Fruit fly (Drosophila melanogaster) whole organism, prepupa: Measurements from ENCODE around the gene LeuRS.

Source experiments
- Blimp-1 ChIP-seq: fragments of 200-800 bp; sonication (Bioruptor generic); optimal IDR thresholded peaks from 3 replicates; lab custom pipeline; 2017; ENCODE audit warnings: missing biosample characterization, missing genetic modification characterization, mild to moderate bottlenecking, moderate library complexity, missing genetic modification reagents
- CG10669 ChIP-seq: fragments of 200-800 bp; sonication (Bioruptor generic); optimal IDR thresholded peaks from 3 replicates; lab custom pipeline; 2018; ENCODE audit warnings: missing biosample characterization, mild to moderate bottlenecking, missing genetic modification characterization, moderate library complexity
- CG11294 ChIP-seq: fragments of 200-800 bp; sonication (Bioruptor generic); IDR thresholded peaks from 2 replicates; pipeline ENCODE4 v1.3.6; 2022; ENCODE audit warnings: missing biosample characterization, missing genetic modification characterization
- CG11762 ChIP-seq: fragments of 200-800 bp; sonication (Bioruptor generic); optimal IDR thresholded peaks from 3 replicates; lab custom pipeline; 2016; ENCODE audit warnings: missing biosample characterization, missing genetic modification characterization; ENCODE audit not compliant: insufficient read depth
- CG15336 ChIP-seq: fragments of 200-800 bp; sonication (Bioruptor generic); IDR thresholded peaks from 2 replicates; pipeline ENCODE4 v1.3.6; 2022; ENCODE audit warnings: missing biosample characterization, missing genetic modification characterization
- CG1621 ChIP-seq: fragments of 200-800 bp; sonication (Bioruptor generic); optimal IDR thresholded peaks from 3 replicates; lab custom pipeline; 2018; ENCODE audit warnings: missing biosample characterization, mild to moderate bottlenecking, missing genetic modification characterization
- CG3032 ChIP-seq: fragments of 200-800 bp; optimal IDR thresholded peaks from 2 replicates; lab custom pipeline; 2019; ENCODE audit warnings: missing biosample characterization, mild to moderate bottlenecking, missing genetic modification characterization, moderate library complexity
- CG31627 ChIP-seq: fragments of 200-800 bp; sonication (Bioruptor generic); optimal IDR thresholded peaks from 3 replicates; lab custom pipeline; 2016; ENCODE audit warnings: missing biosample characterization, missing genetic modification characterization
- CG32006 ChIP-seq: fragments of 200-800 bp; sonication (Bioruptor generic); optimal IDR thresholded peaks from 3 replicates; lab custom pipeline; 2017; ENCODE audit warnings: missing biosample characterization, mild to moderate bottlenecking, missing genetic modification characterization
- CG34406 ChIP-seq: fragments of 200-800 bp; sonication (Bioruptor generic); optimal IDR thresholded peaks from 3 replicates; lab custom pipeline; 2016; ENCODE audit warnings: missing biosample characterization, missing genetic modification characterization
- CG3919 ChIP-seq: fragments of 200-800 bp; sonication (Bioruptor generic); optimal IDR thresholded peaks from 3 replicates; lab custom pipeline; 2016; ENCODE audit warnings: missing biosample characterization, missing genetic modification characterization
- CG4318 ChIP-seq: fragments of 200-800 bp; sonication (Bioruptor generic); optimal IDR thresholded peaks from 3 replicates; lab custom pipeline; 2017; ENCODE audit warnings: missing biosample characterization, mild to moderate bottlenecking, missing genetic modification characterization
- CG6163 ChIP-seq: fragments of 200-800 bp; sonication (Bioruptor generic); IDR thresholded peaks from 3 replicates; pipeline ENCODE4 v1.3.6; 2022; ENCODE audit warnings: missing biosample characterization, missing genetic modification characterization
- CG6276 ChIP-seq: fragments of 200-800 bp; sonication (Bioruptor generic); optimal IDR thresholded peaks from 2 replicates; lab custom pipeline; 2017; ENCODE audit warnings: missing biosample characterization, mild to moderate bottlenecking, missing genetic modification characterization
- CG6792 ChIP-seq: fragments of 200-800 bp; sonication (Bioruptor generic); optimal IDR thresholded peaks from 3 replicates; lab custom pipeline; 2016; ENCODE audit warnings: missing biosample characterization, missing genetic modification characterization
- CG6808 ChIP-seq: fragments of 200-800 bp; sonication (Bioruptor generic); optimal IDR thresholded peaks from 3 replicates; lab custom pipeline; 2017; ENCODE audit warnings: missing biosample characterization, missing genetic modification characterization, mild to moderate bottlenecking, moderate library complexity, missing genetic modification reagents
- CG7368 ChIP-seq: fragments of 200-800 bp; sonication (Bioruptor generic); optimal IDR thresholded peaks from 3 replicates; lab custom pipeline; 2016; ENCODE audit warnings: missing biosample characterization, missing genetic modification characterization
- CG8119 ChIP-seq: fragments of 200-800 bp; sonication (Bioruptor generic); IDR thresholded peaks from 3 replicates; pipeline ENCODE4 v1.3.6; 2022; ENCODE audit warnings: missing biosample characterization, missing genetic modification characterization
- CG8632 ChIP-seq: fragments of 200-800 bp; sonication (Bioruptor generic); optimal IDR thresholded peaks from 3 replicates; lab custom pipeline; 2016; ENCODE audit warnings: missing biosample characterization, missing genetic modification characterization
- Eip78C ChIP-seq: fragments of 200-800 bp; sonication (Bioruptor generic); peaks from one replicate; lab custom pipeline; 2016; ENCODE audit warnings: missing biosample characterization, missing genetic modification characterization
- Hr39 ChIP-seq: fragments of 200-800 bp; sonication (Bioruptor generic); optimal IDR thresholded peaks from 2 replicates; lab custom pipeline; 2016; ENCODE audit warnings: missing biosample characterization, missing genetic modification characterization
- Hr4 ChIP-seq: fragments of 200-800 bp; sonication (Bioruptor generic); optimal IDR thresholded peaks from 3 replicates; lab custom pipeline; 2016; ENCODE audit warnings: missing biosample characterization, missing genetic modification characterization
- OdsH ChIP-seq: fragments of 200-800 bp; sonication (Bioruptor generic); optimal IDR thresholded peaks from 3 replicates; lab custom pipeline; 2016; ENCODE audit warnings: missing biosample characterization, missing genetic modification characterization
- Sox102F ChIP-seq: fragments of 200-800 bp; sonication (Bioruptor generic); optimal IDR thresholded peaks from 2 replicates; lab custom pipeline; 2016; ENCODE audit warnings: missing biosample characterization, mild to moderate bottlenecking, missing genetic modification characterization
- achi ChIP-seq: fragments of 200-800 bp; sonication (Bioruptor generic); optimal IDR thresholded peaks from 3 replicates; lab custom pipeline; 2016; ENCODE audit warnings: missing biosample characterization, missing genetic modification characterization
- dac ChIP-seq: fragments of 200-800 bp; sonication (Bioruptor generic); optimal IDR thresholded peaks from 2 replicates; lab custom pipeline; 2017; ENCODE audit warnings: missing biosample characterization, mild to moderate bottlenecking, missing genetic modification characterization
- dsx ChIP-seq: fragments of 200-800 bp; optimal IDR thresholded peaks from 3 replicates; lab custom pipeline; 2019; ENCODE audit warnings: missing biosample characterization, mild to moderate bottlenecking, missing genetic modification characterization, moderate library complexity; ENCODE audit not compliant: poor library complexity, severe bottlenecking
- eg ChIP-seq: fragments of 200-800 bp; sonication (Bioruptor generic); IDR thresholded peaks from 3 replicates; pipeline ENCODE4 v1.3.6; 2022; ENCODE audit warnings: missing biosample characterization, missing genetic modification characterization
- esn ChIP-seq: fragments of 200-800 bp; sonication (Bioruptor generic); optimal IDR thresholded peaks from 2 replicates; lab custom pipeline; 2016; ENCODE audit warnings: missing biosample characterization, mild to moderate bottlenecking, missing genetic modification characterization, moderate library complexity
- fd59A ChIP-seq: fragments of 200-800 bp; sonication (Bioruptor generic); optimal IDR thresholded peaks from 2 replicates; lab custom pipeline; 2017; ENCODE audit warnings: missing biosample characterization, mild to moderate bottlenecking, missing genetic modification characterization, missing genetic modification reagents
- fd85E ChIP-seq: fragments of 200-800 bp; sonication (Bioruptor generic); optimal IDR thresholded peaks from 3 replicates; lab custom pipeline; 2016; ENCODE audit warnings: missing biosample characterization, missing genetic modification characterization
- fkh ChIP-seq: fragments of 200-800 bp; sonication (Bioruptor generic); optimal IDR thresholded peaks from 3 replicates; lab custom pipeline; 2017; ENCODE audit warnings: missing biosample characterization, mild to moderate bottlenecking, missing genetic modification characterization, moderate library complexity
- lz ChIP-seq: fragments of 200-800 bp; sonication (Bioruptor generic); optimal IDR thresholded peaks from 3 replicates; lab custom pipeline; 2016; ENCODE audit warnings: missing biosample characterization, missing genetic modification characterization
- net ChIP-seq: fragments of 200-800 bp; sonication (Bioruptor generic); optimal IDR thresholded peaks from 3 replicates; lab custom pipeline; 2016; ENCODE audit warnings: missing biosample characterization, missing genetic modification characterization
- salr ChIP-seq, 2 experiments: fragments of 200-800 bp; sonication (Bioruptor generic); optimal IDR thresholded peaks; 3 replicates each; lab custom pipeline; 2016 to 2018; ENCODE audit warnings: missing biosample characterization in 2 of 2, missing genetic modification characterization in 2 of 2, mild to moderate bottlenecking in 1 of 2
- spab ChIP-seq: fragments of 200-800 bp; sonication (Bioruptor generic); optimal IDR thresholded peaks from 2 replicates; lab custom pipeline; 2017; ENCODE audit warnings: missing biosample characterization, mild to moderate bottlenecking, missing genetic modification characterization, missing genetic modification reagents
- svp ChIP-seq: fragments of 200-800 bp; sonication (Bioruptor generic); peaks from one replicate; lab custom pipeline; 2016; ENCODE audit warnings: missing biosample characterization, missing genetic modification characterization
- vri ChIP-seq: fragments of 200-800 bp; sonication (Bioruptor generic); optimal IDR thresholded peaks from 3 replicates; lab custom pipeline; 2016; ENCODE audit warnings: missing biosample characterization, mild to moderate bottlenecking, missing genetic modification characterization

LeuRS gene

DNA sequence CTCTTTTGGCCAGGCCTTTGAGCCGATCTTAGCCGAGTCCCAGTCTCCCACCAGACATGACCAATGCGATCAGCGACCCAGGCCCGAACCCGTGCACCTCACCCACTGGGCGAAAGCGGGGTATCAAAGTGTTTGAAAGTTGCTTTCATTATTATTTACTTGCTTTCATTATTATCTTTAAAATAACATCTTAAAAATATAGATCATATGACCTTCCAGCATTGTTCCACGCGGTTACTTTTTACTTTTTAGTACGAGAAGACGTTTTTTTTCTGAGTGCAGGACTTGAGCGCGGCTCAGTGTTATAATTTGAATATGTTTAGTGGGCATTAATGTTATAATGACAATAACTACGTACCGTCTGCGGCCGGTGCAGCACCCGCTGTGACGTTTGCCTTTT lies 28.6 kb upstream of the LeuRS start (continued):
- TF ChIP-seq CG3032 = no peak
- TF ChIP-seq CG8119 (GFP tag; lab: Robert Waterston, UW) = no peak

DNA sequence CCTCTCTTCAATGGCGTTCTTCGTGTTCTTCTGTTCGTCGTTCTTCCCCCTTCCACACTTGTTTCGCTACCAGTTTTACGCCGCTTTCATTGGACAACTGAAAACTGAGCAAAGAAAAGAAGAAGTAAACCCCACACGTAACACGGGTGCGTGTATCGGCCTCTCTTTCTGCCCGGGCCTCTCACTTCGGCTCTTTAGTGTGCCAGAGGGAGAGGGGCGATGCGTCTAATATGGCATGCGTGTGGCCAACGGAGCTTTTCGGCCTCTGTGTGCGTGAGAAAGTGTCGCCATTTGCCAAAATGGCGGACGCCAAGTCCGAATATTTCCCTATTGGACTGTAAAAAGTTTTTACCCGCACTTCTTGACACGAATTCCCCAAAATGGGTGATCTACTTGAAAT lies 25.5 kb upstream of the LeuRS start:
- TF ChIP-seq CG4318 (GFP tag; lab: Kevin White, UChicago) = no peak
- TF ChIP-seq CG31627 (GFP tag; lab: Kevin White, UChicago) = no peak
- TF ChIP-seq lz = no peak
- no peak for TF ChIP-seq CG8632
- no peak for TF ChIP-seq CG6276 (GFP tag; lab: Kevin White, UChicago)
- no peak for TF ChIP-seq CG7368
- TF ChIP-seq fkh (GFP tag; lab: Kevin White, UChicago) = peak; percentile 17
- no peak for TF ChIP-seq CG11762 (GFP tag; lab: Kevin White, UChicago)
- TF ChIP-seq CG6163 (GFP tag; lab: Robert Waterston, UW) = 0 out of 3 replicates have a peak, but pooled peaks have one; percentile 17
- no peak for TF ChIP-seq CG1621 (tag; lab: Kevin White, UChicago)

dm6 chr2L:3539412-3539743 lies 24.9 kb upstream of the LeuRS start:
- TF ChIP-seq eg (GFP tag; lab: Robert Waterston, UW) = 0 out of 3 replicates have a peak, but pooled peaks have one; percentile 14
- no peak for TF ChIP-seq Sox102F
- no peak for TF ChIP-seq CG4318 (GFP tag; lab: Kevin White, UChicago)
- no peak for TF ChIP-seq CG6792 (GFP tag; lab: Kevin White, UChicago)
- peak; percentile 0 for TF ChIP-seq fkh (GFP tag; lab: Kevin White, UChicago)
- TF ChIP-seq dsx = peak; percentile 4
- no peak for TF ChIP-seq CG10669
- TF ChIP-seq, all 60 proteins: peak for 3

dm6 chr2L:3538564-3539411 lies 24.3 kb upstream of the LeuRS start, which contains the start of gene drm:
Gene drm, plus strand, starts transcription at chr2L:3539247.
- TF ChIP-seq CG6808 (no peak), spab (GFP tag; lab: Kevin White, UChicago) (no peak), fkh (GFP tag; lab: Kevin White, UChicago) (peak; percentile 65), dac (GFP tag; lab: Kevin White, UChicago) (no peak), Blimp-1 (GFP tag; lab: Kevin White, UChicago) (no peak), CG7368 (no peak), CG8119 (GFP tag; lab: Robert Waterston, UW) (no peak), CG6163 (GFP tag; lab: Robert Waterston, UW) (peak; percentile 21; the same call in 1 of the 3 replicates), CG31627 (GFP tag; lab: Kevin White, UChicago) (no peak), CG10669 (no peak), Hr4 (no peak), CG34406 (GFP tag; lab: Kevin White, UChicago) (no peak), fd85E (GFP tag; lab: Kevin White, UChicago) (no peak), eg (GFP tag; lab: Robert Waterston, UW) (peak; percentile 55; the same call in 2 of the 3 replicates), CG11762 (GFP tag; lab: Kevin White, UChicago) (no peak), Eip78C (GFP tag; lab: Kevin White, UChicago) (peak; percentile 27), fd59A (GFP tag; lab: Kevin White, UChicago) (no peak), OdsH (no peak)

- peak; percentile 91 for TF ChIP-seq OdsH
- TF ChIP-seq Blimp-1 (GFP tag; lab: Kevin White, UChicago) = peak; percentile 76
- TF ChIP-seq esn (GFP tag; lab: Kevin White, UChicago) = peak; percentile 93
- TF ChIP-seq CG31627 (GFP tag; lab: Kevin White, UChicago) = peak; percentile 94
- TF ChIP-seq achi = peak; percentile 91
- TF ChIP-seq svp (GFP tag; lab: Kevin White, UChicago) = peak; percentile 96
- TF ChIP-seq net (GFP tag; lab: Kevin White, UChicago) = peak; percentile 86
- peak; percentile 63 for TF ChIP-seq CG11294 (GFP tag; lab: Robert Waterston, UW)
- peak; percentile 93 for TF ChIP-seq eg (GFP tag; lab: Robert Waterston, UW)
- TF ChIP-seq CG15336 (GFP tag; lab: Robert Waterston, UW) = peak; percentile 84
- peak; percentile 84 for TF ChIP-seq CG32006
- peak; percentile 93 for TF ChIP-seq lz
- TF ChIP-seq CG34406 (GFP tag; lab: Kevin White, UChicago) = peak; percentile 90
- TF ChIP-seq CG6163 (GFP tag; lab: Robert Waterston, UW) = peak; percentile 96
- peak; percentile 67 for TF ChIP-seq CG4318 (GFP tag; lab: Kevin White, UChicago)
- TF ChIP-seq CG6808 = peak; percentile 80
- TF ChIP-seq CG3919 (GFP tag; lab: Kevin White, UChicago) = peak; percentile 94
- TF ChIP-seq vri = no peak
- peak; percentile 89 for TF ChIP-seq CG8119 (GFP tag; lab: Robert Waterston, UW)
- TF ChIP-seq CG3032 = peak; percentile 84
- TF ChIP-seq Hr39 (GFP tag; lab: Kevin White, UChicago) = peak; percentile 95
- peak; percentile 83 for TF ChIP-seq fd85E (GFP tag; lab: Kevin White, UChicago)
- TF ChIP-seq salr (GFP tag; optimal IDR thresholded peaks at IDR 0.05; lab: Kevin White, UChicago) = peak; percentile 76 to 82
Observed at dm6 chr2L:3534227-3534842, 19.9 kb upstream of the LeuRS start.
